Fruit fly (Drosophila melanogaster): ENCODE data around the gene CG7573.

CG7573 gene

DNA sequence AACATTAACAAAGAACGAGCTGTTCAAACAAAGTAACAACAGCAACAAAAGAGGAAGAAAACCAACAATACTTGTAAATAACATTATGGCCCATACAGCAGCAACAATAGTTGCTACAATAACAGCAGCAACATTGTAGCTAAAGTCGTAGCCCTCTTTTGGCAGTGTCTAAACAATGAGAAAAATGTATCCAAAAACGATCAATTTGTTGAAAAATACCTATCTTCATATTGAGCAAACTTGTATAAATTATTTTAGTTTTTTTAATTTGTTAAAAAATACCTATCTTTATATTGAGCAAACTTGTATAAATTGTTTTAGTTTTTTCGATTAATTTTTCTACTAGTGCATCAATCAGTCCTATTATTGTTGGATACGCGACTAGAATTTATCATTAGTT lies 26.5 kb upstream of the CG7573 start (continued):
- TF ChIP-seq btn (GFP tag; optimal IDR thresholded peaks at IDR 0.05) (no peak), CG18476 (GFP tag; optimal IDR thresholded peaks at IDR 0.05) (peak; percentile 43), Elba2 (GFP tag; optimal IDR thresholded peaks at IDR 0.05) (no peak), CG2202 (tag; optimal IDR thresholded peaks at IDR 0.05) (no peak), CG12942 (GFP tag; optimal IDR thresholded peaks at IDR 0.05) (no peak), pros (GFP tag; optimal IDR thresholded peaks at IDR 0.05) (no peak), sob (GFP tag; IDR thresholded peaks at IDR 0.05) (0 out of 2 replicates have a peak, but pooled peaks have one; percentile 5), CG2712 (tag; optimal IDR thresholded peaks at IDR 0.05) (peak; percentile 78), CG3838 (GFP tag; optimal IDR thresholded peaks at IDR 0.05) (peak; percentile 63), CrebB (tag; optimal IDR thresholded peaks at IDR 0.05) (no peak), E2f1 (GFP tag; IDR thresholded peaks at IDR 0.05) (peak; percentile 65), CG10267 (tag; optimal IDR thresholded peaks at IDR 0.05) (peak; percentile 59), Deaf1 (tag; optimal IDR thresholded peaks at IDR 0.05) (peak; percentile 41), HLH3B (GFP tag; IDR thresholded peaks at IDR 0.05) (peak; percentile 67; the same call in 1 of the 2 replicates), CG14710 (tag; optimal IDR thresholded peaks at IDR 0.05) (peak; percentile 57), NC2β (GFP tag; optimal IDR thresholded peaks at IDR 0.05) (no peak), al (GFP tag; IDR thresholded peaks at IDR 0.05) (peak; percentile 44; the same call in 1 of the 2 replicates), HLHmδ (GFP tag; optimal IDR thresholded peaks at IDR 0.05) (no peak), CG18262 (tag; optimal IDR thresholded peaks at IDR 0.05) (peak; percentile 69), zfh2 (GFP tag; optimal IDR thresholded peaks at IDR 0.05) (no peak), CG2678 (tag; optimal IDR thresholded peaks at IDR 0.05) (peak; percentile 81), Sox100B (GFP tag; optimal IDR thresholded peaks at IDR 0.05) (peak; percentile 40), Awh (GFP tag; IDR thresholded peaks at IDR 0.05) (0 out of 2 replicates have a peak, but pooled peaks have one; percentile 22), unc-4 (GFP tag; IDR thresholded peaks at IDR 0.05; ENCODE audit: partially characterized antibody) (no peak), HHEX (GFP tag; optimal IDR thresholded peaks at IDR 0.05) (peak; percentile 39), pita (GFP tag; optimal IDR thresholded peaks at IDR 0.05) (no peak), CG14441 (GFP tag; IDR thresholded peaks at IDR 0.05) (no peak), Stat92E (GFP tag; optimal IDR thresholded peaks at IDR 0.05) (no peak), Xrp1 (GFP tag; IDR thresholded peaks at IDR 0.05) (peak; percentile 76), Ets65A (GFP tag) (no peak), CG7271 (tag; optimal IDR thresholded peaks at IDR 0.05) (no peak), CG1647 (GFP tag; optimal IDR thresholded peaks at IDR 0.05) (peak; percentile 26), prd (optimal IDR thresholded peaks at IDR 0.05) (no peak), prd (GFP tag; IDR thresholded peaks at IDR 0.05) (peak; percentile 63), ara (GFP tag; IDR thresholded peaks at IDR 0.05) (no peak), CoRest (tag; optimal IDR thresholded peaks at IDR 0.05) (no peak), eyg (GFP tag; optimal IDR thresholded peaks at IDR 0.05) (no peak), CG7928 (GFP tag; optimal IDR thresholded peaks at IDR 0.05) (peak; percentile 0), Drgx (GFP tag; IDR thresholded peaks at IDR 0.05) (peak; percentile 43), sens (GFP tag) (peak; percentile 13), zen (tag; optimal IDR thresholded peaks at IDR 0.05) (peak; percentile 16), wek (GFP tag; optimal IDR thresholded peaks at IDR 0.05) (no peak), tx (GFP tag; optimal IDR thresholded peaks at IDR 0.05) (no peak), E2f2 (GFP tag; IDR thresholded peaks at IDR 0.05) (no peak), schlank (tag; optimal IDR thresholded peaks at IDR 0.05) (no peak), CG6254 (GFP tag; optimal IDR thresholded peaks at IDR 0.05) (peak; percentile 16), CG31388 (GFP tag; optimal IDR thresholded peaks at IDR 0.05) (peak; percentile 30), pan (optimal IDR thresholded peaks at IDR 0.05) (no peak), pan (GFP tag; optimal IDR thresholded peaks at IDR 0.05 in 1 of 2, IDR thresholded peaks at IDR 0.05 in 1 of 2) (peak in 1 of 2 experiments; percentile 43), Med (GFP tag) (peak; percentile 81), CG11085 (GFP tag; IDR thresholded peaks at IDR 0.05) (0 out of 2 replicates have a peak, but pooled peaks have one; percentile 20), CG1233 (GFP tag; optimal IDR thresholded peaks at IDR 0.05) (peak; percentile 26)

Data from whole organism, embryonic.